Worm (Caenorhabditis elegans) whole organism, late embryonic: ENCODE results near the gene rpl-20.

Source experiments
- ceh-48 ChIP-seq: sonication (generic microtip); optimal IDR thresholded peaks from 2 replicates; lab custom pipeline; 2016; ENCODE audit warnings: missing genetic modification characterization, inconsistent platforms, missing compliant biosample characterization
- pag-3 ChIP-seq: sonication (generic microtip); optimal IDR thresholded peaks from 2 replicates; lab custom pipeline; 2016; ENCODE audit warnings: missing compliant biosample characterization, missing genetic modification characterization, borderline replicate concordance
- pha-4 ChIP-seq: fragments of 150-350 bp; optimal IDR thresholded peaks from 2 replicates; lab custom pipeline; 2018; ENCODE audit warnings: missing biosample characterization, missing genetic modification reagents, missing genetic modification characterization
- rnt-1 ChIP-seq: sonication (generic microtip); optimal IDR thresholded peaks from 2 replicates; lab custom pipeline; 2016; ENCODE audit warnings: missing genetic modification characterization, missing compliant biosample characterization
- tbx-2 ChIP-seq: sonication (generic microtip); optimal IDR thresholded peaks from 2 replicates; lab custom pipeline; 2016; ENCODE audit warnings: missing genetic modification characterization, missing compliant biosample characterization
- unc-55 ChIP-seq: sonication (generic microtip); optimal IDR thresholded peaks from 2 replicates; lab custom pipeline; 2017; ENCODE audit warnings: missing biosample characterization, missing genetic modification reagents, missing genetic modification characterization

DNA sequence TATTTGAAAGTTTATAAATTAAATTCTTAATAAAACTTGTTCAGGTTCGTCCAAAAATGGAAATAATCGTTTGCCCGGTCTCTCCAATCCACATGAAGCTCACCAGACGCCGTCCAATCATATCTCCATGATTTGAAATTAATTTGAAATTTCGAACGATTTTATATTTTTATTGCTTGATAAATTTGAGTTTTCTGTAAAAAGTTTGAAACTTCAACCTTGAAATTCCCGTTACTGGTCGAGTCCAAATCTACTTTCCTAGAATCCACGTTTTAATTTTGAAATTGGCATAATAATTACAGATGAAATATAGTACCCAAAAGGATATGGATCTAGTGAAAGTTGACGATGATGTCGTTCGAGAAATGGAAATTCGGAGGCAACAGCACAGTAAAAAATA, 14.8 kb upstream of the rpl-20 start, which contains the start of gene npp-26:
- TF ChIP-seq pha-4 (tag; lab: Kevin White, UChicago) (no peak), unc-55 (GFP tag; lab: Kevin White, UChicago) (no peak), ceh-48 (no peak), rnt-1 (tag; lab: Kevin White, UChicago) (no peak), pag-3 (tag; lab: Kevin White, UChicago) (no peak), tbx-2 (no peak)
